Worm (Caenorhabditis elegans) whole organism, early embryonic: ENCODE data around the gene ZK185.4.

ENCODE experiments used
- B0310.2 ChIP-seq: sonication (generic microtip); optimal IDR thresholded peaks from 2 replicates; lab custom pipeline; 2016; ENCODE audit warnings: mild to moderate bottlenecking, missing genetic modification characterization, missing compliant biosample characterization
- F13C5.2 ChIP-seq: sonication (generic microtip); optimal IDR thresholded peaks from 2 replicates; lab custom pipeline; 2017; ENCODE audit warnings: mild to moderate bottlenecking, missing genetic modification characterization, inconsistent platforms, missing compliant biosample characterization
- aly-1 ChIP-seq: sonication (generic microtip); optimal IDR thresholded peaks from 2 replicates; lab custom pipeline; 2016; ENCODE audit warnings: missing genetic modification characterization, missing compliant biosample characterization
- ama-1 ChIP-seq: fragments of 150-350 bp; optimal IDR thresholded peaks from 2 replicates; lab custom pipeline; 2014
- ceh-13 ChIP-seq: fragments of 200-800 bp; sonication (Bioruptor generic); optimal IDR thresholded peaks from 2 replicates; lab custom pipeline; 2018; ENCODE audit warnings: mild to moderate bottlenecking, missing genetic modification characterization, missing compliant biosample characterization
- ceh-36 ChIP-seq: sonication (generic microtip); optimal IDR thresholded peaks from 2 replicates; lab custom pipeline; 2016; ENCODE audit warnings: missing genetic modification characterization, inconsistent platforms, missing compliant biosample characterization
- ets-7 ChIP-seq: sonication (generic microtip); optimal IDR thresholded peaks from 2 replicates; lab custom pipeline; 2016; ENCODE audit warnings: missing genotype, missing genetic modification characterization, missing compliant biosample characterization
- flt-1 ChIP-seq: fragments of 200-800 bp; sonication (Bioruptor generic); IDR thresholded peaks from 2 replicates; pipeline ENCODE4 v1.3.6; 2022; ENCODE audit warnings: missing genetic modification characterization, missing compliant biosample characterization
- hmbx-1 ChIP-seq: sonication (generic microtip); optimal IDR thresholded peaks from 2 replicates; lab custom pipeline; 2016; ENCODE audit warnings: mild to moderate bottlenecking, missing genetic modification characterization, missing compliant biosample characterization
- hmg-4 ChIP-seq: fragments of 200-800 bp; sonication (Bioruptor generic); optimal IDR thresholded peaks from 2 replicates; lab custom pipeline; 2018; ENCODE audit warnings: mild to moderate bottlenecking, missing genetic modification characterization, missing compliant biosample characterization
- hnd-1 ChIP-seq: sonication (generic microtip); optimal IDR thresholded peaks from 2 replicates; lab custom pipeline; 2016; ENCODE audit warnings: missing genetic modification characterization, missing compliant biosample characterization
- pes-1 ChIP-seq: fragments of 200-800 bp; sonication (Bioruptor generic); IDR thresholded peaks from 2 replicates; pipeline ENCODE4 v1.3.6; 2022; ENCODE audit warnings: missing genetic modification reagents, missing genetic modification characterization, missing compliant biosample characterization
- scrt-1 ChIP-seq: fragments of 200-800 bp; sonication (Bioruptor generic); IDR thresholded peaks from 2 replicates; pipeline ENCODE4 v1.3.6; 2022; ENCODE audit warnings: missing genetic modification characterization, missing compliant biosample characterization
- sea-1 ChIP-seq: fragments of 200-800 bp; sonication (Bioruptor generic); conservative IDR thresholded peaks from 2 replicates; pipeline ENCODE4 v1.3.6; 2022; ENCODE audit warnings: missing genetic modification characterization, missing compliant biosample characterization
- tbx-11 ChIP-seq: fragments of 200-800 bp; sonication (Bioruptor generic); IDR thresholded peaks from 2 replicates; pipeline ENCODE4 v1.3.6; 2022; ENCODE audit warnings: missing genetic modification characterization, missing compliant biosample characterization
- tbx-37 ChIP-seq: fragments of 200-800 bp; sonication (Bioruptor generic); conservative IDR thresholded peaks from 2 replicates; pipeline ENCODE4 v1.3.6; 2022; ENCODE audit warnings: missing genetic modification reagents, missing genetic modification characterization, missing compliant biosample characterization
- tra-4 ChIP-seq: sonication (generic microtip); optimal IDR thresholded peaks from 2 replicates; lab custom pipeline; 2017; ENCODE audit warnings: missing genetic modification characterization, missing compliant biosample characterization

The ZK185.4 gene

ce11 chrIV:4564541-4564940 is 31.6 kb upstream of the ZK185.4 start:
- TF ChIP-seq flt-1 (GFP tag; lab: Robert Waterston, UW) = no peak
- TF ChIP-seq tbx-37 (GFP tag; lab: Robert Waterston, UW) = no peak
- no peak for TF ChIP-seq hnd-1 (tag; lab: Kevin White, UChicago)
- no peak for TF ChIP-seq tbx-11 (GFP tag; lab: Robert Waterston, UW)
- no peak for TF ChIP-seq tra-4 (tag; lab: Kevin White, UChicago)
- TF ChIP-seq ceh-13 (GFP tag; lab: Kevin White, UChicago) = no peak

ce11 chrIV:4562599-4563116 is 29.7 kb upstream of the ZK185.4 start, which contains the start of gene igeg-1:
Gene igeg-1 (plus strand): TSS chrIV:4562649.
- TF ChIP-seq pes-1 (GFP tag; lab: Robert Waterston, UW) = no peak
- TF ChIP-seq hnd-1 (tag; lab: Kevin White, UChicago) = no peak
- TF ChIP-seq hmbx-1 = no peak
- TF ChIP-seq scrt-1 = no peak
- no peak for TF ChIP-seq F13C5.2
- TF ChIP-seq flt-1 (GFP tag; lab: Robert Waterston, UW) = no peak
- no peak for TF ChIP-seq hmg-4
- TF ChIP-seq ceh-36 (tag; lab: Kevin White, UChicago) = no peak
- no peak for TF ChIP-seq B0310.2
- TF ChIP-seq ama-1 = no peak

DNA sequence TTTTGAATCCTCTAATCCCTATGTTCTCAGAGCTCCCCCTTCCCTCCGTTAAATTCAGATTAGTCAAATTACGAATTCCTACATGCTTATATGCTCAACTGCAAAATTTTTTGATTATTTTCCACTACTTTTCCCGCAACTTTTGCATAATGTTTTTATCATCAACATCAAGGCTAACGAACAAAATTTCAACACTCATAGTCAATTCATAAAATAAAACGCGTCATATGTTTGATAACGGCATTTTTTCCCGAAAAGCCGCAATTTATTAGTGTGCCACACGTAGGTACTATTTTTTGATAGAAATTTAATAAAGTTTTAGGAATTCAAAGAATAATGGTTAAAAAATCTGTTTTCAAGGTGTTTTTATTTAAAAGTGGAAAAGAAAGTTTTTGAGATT is 26.2 kb upstream of the ZK185.4 start:
- no peak for TF ChIP-seq F13C5.2
- no peak for TF ChIP-seq hnd-1 (tag; lab: Kevin White, UChicago)
- TF ChIP-seq scrt-1 = no peak
- TF ChIP-seq pes-1 (GFP tag; lab: Robert Waterston, UW) = no peak
- no peak for TF ChIP-seq ceh-36 (tag; lab: Kevin White, UChicago)
- TF ChIP-seq ama-1 = no peak
- TF ChIP-seq B0310.2 = no peak
- TF ChIP-seq hmbx-1 = no peak

- TF ChIP-seq tbx-11 (GFP tag; lab: Robert Waterston, UW) (no peak), tra-4 (tag; lab: Kevin White, UChicago) (no peak), aly-1 (tag; lab: Kevin White, UChicago) (no peak), ets-7 (no peak), F13C5.2 (no peak), ceh-13 (GFP tag; lab: Kevin White, UChicago) (no peak)
These were observed 24.8 kb upstream of the ZK185.4 start for ce11 chrIV:4557731-4558130.

DNA sequence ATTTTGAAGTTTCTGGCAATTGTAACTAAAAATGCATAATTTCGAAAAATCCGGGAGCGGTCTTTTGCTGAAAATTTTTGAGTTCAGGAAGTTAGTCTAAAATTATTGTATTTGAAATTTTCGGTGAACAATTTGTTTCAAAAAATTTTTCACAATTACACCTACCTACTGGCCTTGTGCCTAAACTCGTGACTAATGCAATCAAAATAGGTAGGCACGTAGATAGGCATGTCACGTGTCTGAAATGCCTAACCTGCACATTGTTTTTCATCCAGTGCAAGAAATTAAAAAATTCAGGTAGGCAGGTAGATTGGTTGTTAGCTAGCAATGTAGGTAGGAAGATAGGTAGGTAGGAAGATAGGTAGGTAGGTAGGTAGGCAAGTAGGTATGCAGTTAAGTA is 24.2 kb upstream of the ZK185.4 start:
- TF ChIP-seq ceh-36 (tag; lab: Kevin White, UChicago) (no peak), sea-1 (GFP tag; lab: Robert Waterston, UW) (no peak), ama-1 (no peak), tbx-37 (GFP tag; lab: Robert Waterston, UW) (no peak), ets-7 (no peak), flt-1 (GFP tag; lab: Robert Waterston, UW) (no peak), F13C5.2 (no peak), hnd-1 (tag; lab: Kevin White, UChicago) (no peak), ceh-13 (GFP tag; lab: Kevin White, UChicago) (no peak), B0310.2 (no peak), pes-1 (GFP tag; lab: Robert Waterston, UW) (no peak), scrt-1 (no peak), hmbx-1 (no peak), tra-4 (tag; lab: Kevin White, UChicago) (no peak), aly-1 (tag; lab: Kevin White, UChicago) (no peak), tbx-11 (GFP tag; lab: Robert Waterston, UW) (no peak), hmg-4 (no peak)

ce11 chrIV:4551562-4551961 is 18.6 kb upstream of the ZK185.4 start:
- no peak for TF ChIP-seq scrt-1
- TF ChIP-seq B0310.2 = no peak
- no peak for TF ChIP-seq aly-1 (tag; lab: Kevin White, UChicago)
- no peak for TF ChIP-seq hnd-1 (tag; lab: Kevin White, UChicago)
- no peak for TF ChIP-seq sea-1 (GFP tag; lab: Robert Waterston, UW)
- TF ChIP-seq hmbx-1 = no peak
- no peak for TF ChIP-seq tbx-11 (GFP tag; lab: Robert Waterston, UW)
- no peak for TF ChIP-seq ama-1
- no peak for TF ChIP-seq tra-4 (tag; lab: Kevin White, UChicago)

DNA sequence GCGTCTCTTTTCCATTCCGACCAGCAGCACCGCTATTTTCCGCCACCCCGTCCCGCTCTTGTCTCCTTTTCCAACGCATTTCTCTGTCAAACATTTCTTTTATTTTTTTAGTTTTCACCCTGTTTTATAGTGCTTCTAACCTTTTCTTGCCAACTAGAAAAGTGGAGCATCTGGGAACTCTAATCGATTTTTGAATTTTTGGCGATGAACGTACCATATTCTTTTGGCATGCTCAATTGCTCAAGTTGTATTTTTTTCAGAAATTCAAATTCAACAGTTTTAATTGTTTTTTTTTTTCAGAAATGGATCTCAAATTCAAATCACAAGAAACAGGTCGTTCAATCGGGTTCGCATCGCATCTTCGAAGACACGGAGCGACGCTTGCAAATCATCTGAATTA is 15.3 kb upstream of the ZK185.4 start, which contains the start of gene ZK185.1:
Gene ZK185.1 (plus strand): TSS at position 301 of the 400 bp plus-strand sequence.
- TF ChIP-seq F13C5.2 (no peak), ceh-36 (tag; lab: Kevin White, UChicago) (no peak), hnd-1 (tag; lab: Kevin White, UChicago) (no peak), aly-1 (tag; lab: Kevin White, UChicago) (peak; percentile 5), B0310.2 (no peak)

ce11 chrIV:4545818-4546217 is 12.9 kb upstream of the ZK185.4 start, which contains the start of gene ZK185.5:
Gene ZK185.5 (minus strand): TSS chrIV:4545918.
- TF ChIP-seq B0310.2 = no peak
- no peak for TF ChIP-seq aly-1 (tag; lab: Kevin White, UChicago)
- no peak for TF ChIP-seq tbx-11 (GFP tag; lab: Robert Waterston, UW)
- no peak for TF ChIP-seq F13C5.2
- TF ChIP-seq hnd-1 (tag; lab: Kevin White, UChicago) = no peak
- no peak for TF ChIP-seq scrt-1
- no peak for TF ChIP-seq tbx-37 (GFP tag; lab: Robert Waterston, UW)
- TF ChIP-seq hmg-4 = no peak
- TF ChIP-seq ceh-13 (GFP tag; lab: Kevin White, UChicago) = no peak
- TF ChIP-seq flt-1 (GFP tag; lab: Robert Waterston, UW) = no peak
- TF ChIP-seq hmbx-1 = no peak
- TF ChIP-seq ama-1 = no peak
- no peak for TF ChIP-seq ceh-36 (tag; lab: Kevin White, UChicago)
- no peak for TF ChIP-seq ets-7
- TF ChIP-seq sea-1 (GFP tag; lab: Robert Waterston, UW) = no peak
- no peak for TF ChIP-seq tra-4 (tag; lab: Kevin White, UChicago)
- no peak for TF ChIP-seq pes-1 (GFP tag; lab: Robert Waterston, UW)
